Fruit fly (Drosophila melanogaster) whole organism, prepupa: ENCODE measurements around the gene CG6118.

Source experiments
- CG11294 ChIP-seq: fragments of 200-800 bp; sonication (Bioruptor generic); IDR thresholded peaks from 2 replicates; pipeline ENCODE4 v1.3.6; 2022; ENCODE audit warnings: missing biosample characterization, missing genetic modification characterization
- CG3919 ChIP-seq: fragments of 200-800 bp; sonication (Bioruptor generic); optimal IDR thresholded peaks from 3 replicates; lab custom pipeline; 2016; ENCODE audit warnings: missing biosample characterization, missing genetic modification characterization
- CG8319 ChIP-seq: fragments of 200-800 bp; sonication (Bioruptor generic); optimal IDR thresholded peaks from 3 replicates; lab custom pipeline; 2016; ENCODE audit warnings: missing biosample characterization, missing genetic modification characterization
- dac ChIP-seq: fragments of 200-800 bp; sonication (Bioruptor generic); optimal IDR thresholded peaks from 2 replicates; lab custom pipeline; 2017; ENCODE audit warnings: missing biosample characterization, mild to moderate bottlenecking, missing genetic modification characterization
- fkh ChIP-seq: fragments of 200-800 bp; sonication (Bioruptor generic); optimal IDR thresholded peaks from 3 replicates; lab custom pipeline; 2017; ENCODE audit warnings: missing biosample characterization, mild to moderate bottlenecking, missing genetic modification characterization, moderate library complexity

DNA sequence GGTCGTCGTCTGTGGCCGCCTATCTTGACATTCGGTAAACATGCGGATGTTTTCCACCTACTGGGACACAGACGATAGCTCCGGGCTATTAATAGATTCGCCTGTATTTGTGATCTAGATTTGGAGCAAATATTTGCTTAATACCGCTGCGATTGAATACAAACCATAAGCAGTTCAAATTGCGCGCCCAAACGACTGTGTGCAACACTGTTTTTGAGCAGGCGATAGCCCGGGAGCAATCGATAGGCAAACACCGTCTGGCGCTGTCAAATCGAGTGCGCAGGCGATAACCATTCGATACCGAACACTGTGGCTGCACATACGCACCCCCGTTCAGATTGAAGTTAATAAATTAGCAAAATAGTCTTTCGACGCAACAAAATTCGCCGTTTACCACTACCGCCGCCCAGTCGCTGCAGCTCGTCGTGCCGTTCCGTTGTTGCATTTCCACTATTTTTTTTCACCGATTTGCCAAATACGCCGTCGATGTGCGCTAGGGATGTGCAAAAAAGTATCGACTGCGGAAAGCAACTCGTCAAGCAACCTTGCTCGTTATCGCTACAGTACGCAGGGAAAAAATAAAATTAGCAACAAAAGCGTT is 26.3 kb downstream of the CG6118 start, which contains the start of gene Atx2:
- peak; percentile 1 for TF ChIP-seq CG3919 (GFP tag; lab: Kevin White, UChicago)
- TF ChIP-seq CG11294 (GFP tag; lab: Robert Waterston, UW) = no peak
- TF ChIP-seq CG8319 (GFP tag; lab: Kevin White, UChicago) = no peak
- no peak for TF ChIP-seq dac (GFP tag; lab: Kevin White, UChicago)
- peak; percentile 59 for TF ChIP-seq fkh (GFP tag; lab: Kevin White, UChicago)
